Worm (Caenorhabditis elegans): ENCODE results near the gene natc-1.

The natc-1 gene

DNA sequence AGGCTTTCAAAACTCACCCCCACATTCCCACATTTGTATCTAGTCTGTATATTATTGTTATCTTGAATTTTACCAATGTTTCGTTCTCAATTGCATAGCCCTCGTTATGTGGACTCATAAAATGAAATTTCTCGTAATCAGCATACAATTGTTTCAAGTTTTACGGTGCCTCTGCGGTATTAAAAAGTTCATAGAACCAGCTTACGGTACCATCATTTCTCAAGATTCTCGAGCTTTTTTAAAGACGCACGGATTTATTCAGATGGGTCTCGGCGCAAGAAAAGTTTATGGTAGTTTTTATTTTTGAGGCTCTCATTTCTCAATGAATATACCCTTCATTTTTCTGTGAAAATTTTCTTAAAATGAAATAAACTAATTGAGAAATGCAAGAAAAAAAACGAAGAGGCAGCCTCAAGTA is 47.0 kb upstream of the natc-1 start (continued):
- TF ChIP-seq bed-2 (GFP tag; IDR thresholded peaks at IDR 0.05), result no peak
- no peak for TF ChIP-seq madf-8 (GFP tag; conservative IDR thresholded peaks at IDR 0.05)
- peak; percentile 79 for TF ChIP-seq hrde-1 (tag; optimal IDR thresholded peaks at IDR 0.05; ENCODE audit: borderline replicate concordance)
- TF ChIP-seq C06A6.2 (GFP tag; conservative IDR thresholded peaks at IDR 0.05), result no peak; the same call in 1 of the 2 replicates
- peak; percentile 45 for TF ChIP-seq fkh-3 (tag; optimal IDR thresholded peaks at IDR 0.05)
- no peak for TF ChIP-seq bed-1 (GFP tag; IDR thresholded peaks at IDR 0.05)
- no peak for TF ChIP-seq snpc-4 (GFP tag; optimal IDR thresholded peaks at IDR 0.05)
- TF ChIP-seq snpc-4 (tag; optimal IDR thresholded peaks at IDR 0.05), result peak in 2 of 4 experiments; percentile 44 to 52
- 0 out of 2 replicates have a peak, but pooled peaks have one; percentile 20 for TF ChIP-seq cebp-2 (GFP tag; IDR thresholded peaks at IDR 0.05)
- TF ChIP-seq tlf-1 (GFP tag; optimal IDR thresholded peaks at IDR 0.05), result peak; percentile 83
- TF ChIP-seq nfya-1 (tag; optimal IDR thresholded peaks at IDR 0.05; ENCODE audit: borderline replicate concordance, insufficient read depth), result no peak
- no peak for TF ChIP-seq F57C9.4 (tag; optimal IDR thresholded peaks at IDR 0.05)
- no peak for TF ChIP-seq attf-3 (GFP tag; conservative IDR thresholded peaks at IDR 0.05)
- TF ChIP-seq rec-8 (tag; optimal IDR thresholded peaks at IDR 0.05), result peak in 1 of 2 experiments; percentile 2
- TF ChIP-seq F22D6.2 (tag; optimal IDR thresholded peaks at IDR 0.05), result no peak
- peak; percentile 33 for TF ChIP-seq efl-1 (GFP tag; optimal IDR thresholded peaks at IDR 0.05)
- TF ChIP-seq nhr-120 (GFP tag; IDR thresholded peaks at IDR 0.05), result no peak
- peak; percentile 68 for TF ChIP-seq athp-1 (tag; optimal IDR thresholded peaks at IDR 0.05)
- TF ChIP-seq lin-35 (GFP tag; optimal IDR thresholded peaks at IDR 0.05), result peak in 1 of 3 experiments; percentile 9
- TF ChIP-seq T07F8.4 (tag; optimal IDR thresholded peaks at IDR 0.05), result no peak
- peak; percentile 47 for TF ChIP-seq B0035.1 (tag; optimal IDR thresholded peaks at IDR 0.05)
- TF ChIP-seq ztf-22 (GFP tag; optimal IDR thresholded peaks at IDR 0.05), result no peak
- no peak for TF ChIP-seq ceh-40 (GFP tag; IDR thresholded peaks at IDR 0.05)
- peak; percentile 47 for TF ChIP-seq tbp1 (GFP tag; optimal IDR thresholded peaks at IDR 0.05)
- no peak for TF ChIP-seq lin-40 (tag; optimal IDR thresholded peaks at IDR 0.05)
- no peak for TF ChIP-seq hlh-12 (tag; optimal IDR thresholded peaks at IDR 0.05)
- TF ChIP-seq sdz-38 (tag; optimal IDR thresholded peaks at IDR 0.05), result no peak
- no peak for TF ChIP-seq Y67H2A.10 (GFP tag; conservative IDR thresholded peaks at IDR 0.05)
- TF ChIP-seq K12H6.12 (tag; optimal IDR thresholded peaks at IDR 0.05), result no peak
- no peak for TF ChIP-seq rpc-1 (optimal IDR thresholded peaks at IDR 0.05)
- no peak for TF ChIP-seq rpc-1 (tag; optimal IDR thresholded peaks at IDR 0.05)
- TF ChIP-seq nfya-2 (GFP tag; IDR thresholded peaks at IDR 0.05), result 0 out of 2 replicates have a peak, but pooled peaks have one; percentile 5
- TF ChIP-seq zfh-2 (GFP tag; conservative IDR thresholded peaks at IDR 0.05), result no peak
- TF ChIP-seq K11D2.4 (GFP tag; IDR thresholded peaks at IDR 0.05), result no peak
- no peak for TF ChIP-seq F23B12.7 (tag; optimal IDR thresholded peaks at IDR 0.05; ENCODE audit: insufficient read depth)
- no peak for TF ChIP-seq lsy-27 (tag; optimal IDR thresholded peaks at IDR 0.05; ENCODE audit: borderline replicate concordance, insufficient read depth)
- peak; percentile 88 for TF ChIP-seq attf-6 (GFP tag; IDR thresholded peaks at IDR 0.05)
- no peak for TF ChIP-seq unc-62 (GFP tag; optimal IDR thresholded peaks at IDR 0.05)
- TF ChIP-seq ztf-18 (tag; optimal IDR thresholded peaks at IDR 0.05), result peak; percentile 55
- TF ChIP-seq hsf-1 (GFP tag; IDR thresholded peaks at IDR 0.05), result peak; percentile 85
- no peak for TF ChIP-seq F37B4.10 (GFP tag; IDR thresholded peaks at IDR 0.05)
- no peak for TF ChIP-seq nhr-90 (tag; optimal IDR thresholded peaks at IDR 0.05)
- peak; percentile 72 for TF ChIP-seq lin-54 (GFP tag; optimal IDR thresholded peaks at IDR 0.05)
- peak; percentile 86 for TF ChIP-seq madf-6 (GFP tag; IDR thresholded peaks at IDR 0.05)
- TF ChIP-seq C17E4.6 (GFP tag; IDR thresholded peaks at IDR 0.05), result no peak; the same call in 1 of the 2 replicates
- TF ChIP-seq mel-28 (tag; optimal IDR thresholded peaks at IDR 0.05; ENCODE audit: borderline replicate concordance), result no peak
- no peak for TF ChIP-seq ztf-3 (GFP tag; optimal IDR thresholded peaks at IDR 0.05)
- no peak for TF ChIP-seq egl-18 (GFP tag; IDR thresholded peaks at IDR 0.05)
- peak; percentile 43; the same call in 1 of the 2 replicates for TF ChIP-seq mcd-1 (GFP tag; IDR thresholded peaks at IDR 0.05)

All from whole organism, young adult.